Fruit fly (Drosophila melanogaster) whole organism, prepupa: ENCODE measurements around the gene CG4404.

ENCODE experiments used
- CG10631 ChIP-seq: fragments of 200-800 bp; sonication (Bioruptor generic); optimal IDR thresholded peaks from 2 replicates; lab custom pipeline; 2016; ENCODE audit warnings: missing biosample characterization, missing genetic modification characterization
- CG11294 ChIP-seq: fragments of 200-800 bp; sonication (Bioruptor generic); IDR thresholded peaks from 2 replicates; pipeline ENCODE4 v1.3.6; 2022; ENCODE audit warnings: missing biosample characterization, missing genetic modification characterization
- CG11762 ChIP-seq: fragments of 200-800 bp; sonication (Bioruptor generic); optimal IDR thresholded peaks from 3 replicates; lab custom pipeline; 2016; ENCODE audit warnings: missing biosample characterization, missing genetic modification characterization; ENCODE audit not compliant: insufficient read depth
- CG11902 ChIP-seq: fragments of 200-800 bp; sonication (Bioruptor generic); optimal IDR thresholded peaks from 3 replicates; lab custom pipeline; 2016; ENCODE audit warnings: missing biosample characterization, missing genetic modification characterization
- CG1621 ChIP-seq: fragments of 200-800 bp; sonication (Bioruptor generic); optimal IDR thresholded peaks from 3 replicates; lab custom pipeline; 2018; ENCODE audit warnings: missing biosample characterization, mild to moderate bottlenecking, missing genetic modification characterization
- CG16779 ChIP-seq: fragments of 200-800 bp; sonication (Bioruptor generic); optimal IDR thresholded peaks from 3 replicates; lab custom pipeline; 2017; ENCODE audit warnings: missing biosample characterization, mild to moderate bottlenecking, missing genetic modification characterization
- CG3032 ChIP-seq: fragments of 200-800 bp; optimal IDR thresholded peaks from 2 replicates; lab custom pipeline; 2019; ENCODE audit warnings: missing biosample characterization, mild to moderate bottlenecking, missing genetic modification characterization, moderate library complexity
- CG31627 ChIP-seq: fragments of 200-800 bp; sonication (Bioruptor generic); optimal IDR thresholded peaks from 3 replicates; lab custom pipeline; 2016; ENCODE audit warnings: missing biosample characterization, missing genetic modification characterization
- CG34406 ChIP-seq: fragments of 200-800 bp; sonication (Bioruptor generic); optimal IDR thresholded peaks from 3 replicates; lab custom pipeline; 2016; ENCODE audit warnings: missing biosample characterization, missing genetic modification characterization
- CG3919 ChIP-seq: fragments of 200-800 bp; sonication (Bioruptor generic); optimal IDR thresholded peaks from 3 replicates; lab custom pipeline; 2016; ENCODE audit warnings: missing biosample characterization, missing genetic modification characterization
- CG6163 ChIP-seq: fragments of 200-800 bp; sonication (Bioruptor generic); IDR thresholded peaks from 3 replicates; pipeline ENCODE4 v1.3.6; 2022; ENCODE audit warnings: missing biosample characterization, missing genetic modification characterization
- CG6276 ChIP-seq: fragments of 200-800 bp; sonication (Bioruptor generic); optimal IDR thresholded peaks from 2 replicates; lab custom pipeline; 2017; ENCODE audit warnings: missing biosample characterization, mild to moderate bottlenecking, missing genetic modification characterization
- CG6792 ChIP-seq: fragments of 200-800 bp; sonication (Bioruptor generic); optimal IDR thresholded peaks from 3 replicates; lab custom pipeline; 2016; ENCODE audit warnings: missing biosample characterization, missing genetic modification characterization
- CG6808 ChIP-seq: fragments of 200-800 bp; sonication (Bioruptor generic); optimal IDR thresholded peaks from 3 replicates; lab custom pipeline; 2017; ENCODE audit warnings: missing biosample characterization, missing genetic modification characterization, mild to moderate bottlenecking, moderate library complexity, missing genetic modification reagents
- CG6854 ChIP-seq: fragments of 200-800 bp; sonication (Bioruptor generic); optimal IDR thresholded peaks from 2 replicates; lab custom pipeline; 2017; ENCODE audit warnings: missing biosample characterization, mild to moderate bottlenecking, missing genetic modification characterization
- CG7368 ChIP-seq: fragments of 200-800 bp; sonication (Bioruptor generic); optimal IDR thresholded peaks from 3 replicates; lab custom pipeline; 2016; ENCODE audit warnings: missing biosample characterization, missing genetic modification characterization
- CG8119 ChIP-seq: fragments of 200-800 bp; sonication (Bioruptor generic); IDR thresholded peaks from 3 replicates; pipeline ENCODE4 v1.3.6; 2022; ENCODE audit warnings: missing biosample characterization, missing genetic modification characterization
- CG8632 ChIP-seq: fragments of 200-800 bp; sonication (Bioruptor generic); optimal IDR thresholded peaks from 3 replicates; lab custom pipeline; 2016; ENCODE audit warnings: missing biosample characterization, missing genetic modification characterization
- CG9139 ChIP-seq: fragments of 200-800 bp; sonication (Bioruptor generic); optimal IDR thresholded peaks from 3 replicates; lab custom pipeline; 2017; ENCODE audit warnings: missing biosample characterization, mild to moderate bottlenecking, missing genetic modification characterization
- Eip78C ChIP-seq: fragments of 200-800 bp; sonication (Bioruptor generic); peaks from one replicate; lab custom pipeline; 2016; ENCODE audit warnings: missing biosample characterization, missing genetic modification characterization
- Ets21C ChIP-seq: fragments of 200-800 bp; sonication (Bioruptor generic); optimal IDR thresholded peaks from 3 replicates; lab custom pipeline; 2016; ENCODE audit warnings: missing biosample characterization, missing genetic modification characterization
- Gug ChIP-seq: fragments of 200-800 bp; sonication (Bioruptor generic); IDR thresholded peaks from 2 replicates; pipeline ENCODE4 v1.3.6; 2022; ENCODE audit warnings: missing biosample characterization, missing genetic modification characterization
- Hr38 ChIP-seq: sonication (Bioruptor generic); optimal IDR thresholded peaks from 2 replicates; lab custom pipeline; 2016; ENCODE audit warnings: missing biosample characterization, missing genetic modification characterization
- Hr39 ChIP-seq: fragments of 200-800 bp; sonication (Bioruptor generic); optimal IDR thresholded peaks from 2 replicates; lab custom pipeline; 2016; ENCODE audit warnings: missing biosample characterization, missing genetic modification characterization
- Hr4 ChIP-seq: fragments of 200-800 bp; sonication (Bioruptor generic); optimal IDR thresholded peaks from 3 replicates; lab custom pipeline; 2016; ENCODE audit warnings: missing biosample characterization, missing genetic modification characterization
- Lpt ChIP-seq: fragments of 200-800 bp; sonication (Bioruptor generic); optimal IDR thresholded peaks from 3 replicates; lab custom pipeline; 2016; ENCODE audit warnings: missing biosample characterization, missing genetic modification characterization
- Met ChIP-seq: fragments of 200-800 bp; sonication (Bioruptor generic); optimal IDR thresholded peaks from 3 replicates; lab custom pipeline; 2016; ENCODE audit warnings: missing biosample characterization, missing genetic modification characterization
- OdsH ChIP-seq: fragments of 200-800 bp; sonication (Bioruptor generic); optimal IDR thresholded peaks from 3 replicates; lab custom pipeline; 2016; ENCODE audit warnings: missing biosample characterization, missing genetic modification characterization
- Sox14 ChIP-seq: fragments of 200-800 bp; sonication (Bioruptor generic); optimal IDR thresholded peaks from 3 replicates; lab custom pipeline; 2016; ENCODE audit warnings: missing biosample characterization, missing genetic modification characterization
- achi ChIP-seq: fragments of 200-800 bp; sonication (Bioruptor generic); optimal IDR thresholded peaks from 3 replicates; lab custom pipeline; 2016; ENCODE audit warnings: missing biosample characterization, missing genetic modification characterization
- acj6 ChIP-seq: fragments of 200-800 bp; sonication (Bioruptor generic); optimal IDR thresholded peaks from 3 replicates; lab custom pipeline; 2016; ENCODE audit warnings: missing biosample characterization, missing genetic modification characterization
- cyc ChIP-seq: fragments of 200-800 bp; sonication (Bioruptor generic); optimal IDR thresholded peaks from 3 replicates; lab custom pipeline; 2016; ENCODE audit warnings: missing biosample characterization, missing genetic modification characterization
- dac ChIP-seq: fragments of 200-800 bp; sonication (Bioruptor generic); optimal IDR thresholded peaks from 2 replicates; lab custom pipeline; 2017; ENCODE audit warnings: missing biosample characterization, mild to moderate bottlenecking, missing genetic modification characterization
- dsx ChIP-seq: fragments of 200-800 bp; optimal IDR thresholded peaks from 3 replicates; lab custom pipeline; 2019; ENCODE audit warnings: missing biosample characterization, mild to moderate bottlenecking, missing genetic modification characterization, moderate library complexity; ENCODE audit not compliant: poor library complexity, severe bottlenecking
- eg ChIP-seq: fragments of 200-800 bp; sonication (Bioruptor generic); IDR thresholded peaks from 3 replicates; pipeline ENCODE4 v1.3.6; 2022; ENCODE audit warnings: missing biosample characterization, missing genetic modification characterization
- fd59A ChIP-seq: fragments of 200-800 bp; sonication (Bioruptor generic); optimal IDR thresholded peaks from 2 replicates; lab custom pipeline; 2017; ENCODE audit warnings: missing biosample characterization, mild to moderate bottlenecking, missing genetic modification characterization, missing genetic modification reagents
- fkh ChIP-seq: fragments of 200-800 bp; sonication (Bioruptor generic); optimal IDR thresholded peaks from 3 replicates; lab custom pipeline; 2017; ENCODE audit warnings: missing biosample characterization, mild to moderate bottlenecking, missing genetic modification characterization, moderate library complexity
- net ChIP-seq: fragments of 200-800 bp; sonication (Bioruptor generic); optimal IDR thresholded peaks from 3 replicates; lab custom pipeline; 2016; ENCODE audit warnings: missing biosample characterization, missing genetic modification characterization
- pdm3 ChIP-seq: fragments of 200-800 bp; sonication (Bioruptor generic); optimal IDR thresholded peaks from 3 replicates; lab custom pipeline; 2016; ENCODE audit warnings: missing biosample characterization, missing genetic modification characterization
- ss ChIP-seq, 2 experiments: fragments of 200-800 bp; sonication (Bioruptor generic); optimal IDR thresholded peaks; 2 replicates in 1 of 2; 3 replicates in 1 of 2; lab custom pipeline; 2017 to 2018; ENCODE audit warnings: mild to moderate bottlenecking in 2 of 2, missing biosample characterization in 2 of 2, missing genetic modification characterization in 2 of 2, moderate library complexity in 1 of 2
- svp ChIP-seq: fragments of 200-800 bp; sonication (Bioruptor generic); peaks from one replicate; lab custom pipeline; 2016; ENCODE audit warnings: missing biosample characterization, missing genetic modification characterization
- topi ChIP-seq: fragments of 200-800 bp; sonication (Bioruptor generic); optimal IDR thresholded peaks from 3 replicates; lab custom pipeline; 2016; ENCODE audit warnings: missing biosample characterization, missing genetic modification characterization
- vri ChIP-seq: fragments of 200-800 bp; sonication (Bioruptor generic); optimal IDR thresholded peaks from 3 replicates; lab custom pipeline; 2016; ENCODE audit warnings: missing biosample characterization, mild to moderate bottlenecking, missing genetic modification characterization

Gene CG4404

dm6 chrX:12891322-12892159, 14.3 kb downstream of the CG4404 start (continued):
- peak; percentile 85 for TF ChIP-seq CG6808
- TF ChIP-seq topi (GFP tag; lab: Kevin White, UChicago) = peak; percentile 72
- peak; percentile 76 for TF ChIP-seq OdsH (GFP tag; lab: Kevin White, UChicago)
- TF ChIP-seq Hr4 (GFP tag; lab: Kevin White, UChicago) = peak; percentile 62
- no peak for TF ChIP-seq fkh
- TF ChIP-seq CG9139 (GFP tag; lab: Kevin White, UChicago) = peak; percentile 47
- TF ChIP-seq CG6792 = peak; percentile 63
- TF ChIP-seq dac = peak; percentile 30
- TF ChIP-seq cyc (GFP tag; lab: Kevin White, UChicago) = peak; percentile 51
- peak; percentile 72 for TF ChIP-seq CG34406 (GFP tag; lab: Kevin White, UChicago)
- TF ChIP-seq CG6163 = no peak; the same call in 2 of the 3 replicates
- peak; percentile 65 for TF ChIP-seq net (GFP tag; lab: Kevin White, UChicago)
- peak; percentile 61 for TF ChIP-seq dsx (GFP tag; lab: Kevin White, UChicago)
- TF ChIP-seq fd59A = peak; percentile 81
- TF ChIP-seq Lpt = peak; percentile 57
- peak; percentile 28 for TF ChIP-seq CG11902 (GFP tag; lab: Kevin White, UChicago)

- TF ChIP-seq CG6163 (peak; percentile 20; the same call in 1 of the 3 replicates), CG3032 (peak; percentile 10), OdsH (GFP tag; lab: Kevin White, UChicago) (no peak), Gug (0 out of 2 replicates have a peak, but pooled peaks have one; percentile 9), achi (no peak), Hr38 (no peak), CG34406 (GFP tag; lab: Kevin White, UChicago) (no peak), svp (peak; percentile 64), fkh (peak; percentile 20), vri (GFP tag; lab: Kevin White, UChicago) (peak; percentile 73), CG3919 (GFP tag; lab: Kevin White, UChicago) (no peak), CG8632 (GFP tag; lab: Kevin White, UChicago) (no peak), acj6 (GFP tag; lab: Kevin White, UChicago) (no peak), Sox14 (GFP tag; lab: Kevin White, UChicago) (no peak), eg (GFP tag; lab: Robert Waterston, UW) (peak; percentile 40; the same call in 1 of the 3 replicates), pdm3 (GFP tag; lab: Kevin White, UChicago) (no peak), CG1621 (tag; lab: Kevin White, UChicago) (no peak), Hr4 (GFP tag; lab: Kevin White, UChicago) (no peak), Ets21C (GFP tag; lab: Kevin White, UChicago) (no peak), ss (GFP tag; optimal IDR thresholded peaks at IDR 0.05; lab: Kevin White, UChicago) (no peak)
Measured at dm6 chrX:12890826-12891175, 15.0 kb downstream of the CG4404 start.

- TF ChIP-seq CG16779 (tag; lab: Kevin White, UChicago) (peak; percentile 50), CG10631 (GFP tag; lab: Kevin White, UChicago) (no peak), CG8119 (GFP tag; lab: Robert Waterston, UW) (no peak; the same call in 2 of the 3 replicates), OdsH (GFP tag; lab: Kevin White, UChicago) (peak; percentile 29), Eip78C (peak; percentile 81), Hr38 (no peak), CG8632 (GFP tag; lab: Kevin White, UChicago) (no peak), Ets21C (GFP tag; lab: Kevin White, UChicago) (no peak), fd59A (no peak), eg (GFP tag; lab: Robert Waterston, UW) (peak; percentile 23; the same call in 1 of the 3 replicates), Gug (no peak), CG7368 (peak; percentile 3), Met (peak; percentile 50), CG11762 (GFP tag; lab: Kevin White, UChicago) (no peak), Hr4 (GFP tag; lab: Kevin White, UChicago) (no peak), CG6163 (no peak), CG31627 (GFP tag; lab: Kevin White, UChicago) (no peak), svp (peak; percentile 90), net (GFP tag; lab: Kevin White, UChicago) (peak; percentile 52), CG6808 (peak; percentile 82), CG6854 (GFP tag; lab: Kevin White, UChicago) (peak; percentile 83), fkh (no peak), achi (no peak), CG6276 (GFP tag; lab: Kevin White, UChicago) (peak; percentile 38), CG34406 (GFP tag; lab: Kevin White, UChicago) (no peak), Hr39 (GFP tag; lab: Kevin White, UChicago) (no peak), vri (GFP tag; lab: Kevin White, UChicago) (no peak), CG11294 (GFP tag; lab: Robert Waterston, UW) (no peak)
Measured at dm6 chrX:12890166-12890825, 15.5 kb downstream of the CG4404 start.
